Worm (Caenorhabditis elegans) whole organism, early embryonic: Measurements from ENCODE around the gene C47A10.16.

Experiments
- B0310.2 ChIP-seq: sonication (generic microtip); optimal IDR thresholded peaks from 2 replicates; lab custom pipeline; 2016; ENCODE audit warnings: mild to moderate bottlenecking, missing genetic modification characterization, missing compliant biosample characterization
- F13C5.2 ChIP-seq: sonication (generic microtip); optimal IDR thresholded peaks from 2 replicates; lab custom pipeline; 2017; ENCODE audit warnings: mild to moderate bottlenecking, missing genetic modification characterization, inconsistent platforms, missing compliant biosample characterization
- aly-1 ChIP-seq: sonication (generic microtip); optimal IDR thresholded peaks from 2 replicates; lab custom pipeline; 2016; ENCODE audit warnings: missing genetic modification characterization, missing compliant biosample characterization
- ama-1 ChIP-seq: fragments of 150-350 bp; optimal IDR thresholded peaks from 2 replicates; lab custom pipeline; 2014
- ceh-13 ChIP-seq: fragments of 200-800 bp; sonication (Bioruptor generic); optimal IDR thresholded peaks from 2 replicates; lab custom pipeline; 2018; ENCODE audit warnings: mild to moderate bottlenecking, missing genetic modification characterization, missing compliant biosample characterization
- ceh-36 ChIP-seq: sonication (generic microtip); optimal IDR thresholded peaks from 2 replicates; lab custom pipeline; 2016; ENCODE audit warnings: missing genetic modification characterization, inconsistent platforms, missing compliant biosample characterization
- ets-7 ChIP-seq: sonication (generic microtip); optimal IDR thresholded peaks from 2 replicates; lab custom pipeline; 2016; ENCODE audit warnings: missing genotype, missing genetic modification characterization, missing compliant biosample characterization
- flt-1 ChIP-seq: fragments of 200-800 bp; sonication (Bioruptor generic); IDR thresholded peaks from 2 replicates; pipeline ENCODE4 v1.3.6; 2022; ENCODE audit warnings: missing genetic modification characterization, missing compliant biosample characterization
- hmbx-1 ChIP-seq: sonication (generic microtip); optimal IDR thresholded peaks from 2 replicates; lab custom pipeline; 2016; ENCODE audit warnings: mild to moderate bottlenecking, missing genetic modification characterization, missing compliant biosample characterization
- hmg-4 ChIP-seq: fragments of 200-800 bp; sonication (Bioruptor generic); optimal IDR thresholded peaks from 2 replicates; lab custom pipeline; 2018; ENCODE audit warnings: mild to moderate bottlenecking, missing genetic modification characterization, missing compliant biosample characterization
- hnd-1 ChIP-seq: sonication (generic microtip); optimal IDR thresholded peaks from 2 replicates; lab custom pipeline; 2016; ENCODE audit warnings: missing genetic modification characterization, missing compliant biosample characterization
- pes-1 ChIP-seq: fragments of 200-800 bp; sonication (Bioruptor generic); IDR thresholded peaks from 2 replicates; pipeline ENCODE4 v1.3.6; 2022; ENCODE audit warnings: missing genetic modification reagents, missing genetic modification characterization, missing compliant biosample characterization
- scrt-1 ChIP-seq: fragments of 200-800 bp; sonication (Bioruptor generic); IDR thresholded peaks from 2 replicates; pipeline ENCODE4 v1.3.6; 2022; ENCODE audit warnings: missing genetic modification characterization, missing compliant biosample characterization
- sea-1 ChIP-seq: fragments of 200-800 bp; sonication (Bioruptor generic); conservative IDR thresholded peaks from 2 replicates; pipeline ENCODE4 v1.3.6; 2022; ENCODE audit warnings: missing genetic modification characterization, missing compliant biosample characterization
- tbx-11 ChIP-seq: fragments of 200-800 bp; sonication (Bioruptor generic); IDR thresholded peaks from 2 replicates; pipeline ENCODE4 v1.3.6; 2022; ENCODE audit warnings: missing genetic modification characterization, missing compliant biosample characterization
- tbx-37 ChIP-seq: fragments of 200-800 bp; sonication (Bioruptor generic); conservative IDR thresholded peaks from 2 replicates; pipeline ENCODE4 v1.3.6; 2022; ENCODE audit warnings: missing genetic modification reagents, missing genetic modification characterization, missing compliant biosample characterization
- tra-4 ChIP-seq: sonication (generic microtip); optimal IDR thresholded peaks from 2 replicates; lab custom pipeline; 2017; ENCODE audit warnings: missing genetic modification characterization, missing compliant biosample characterization

Gene C47A10.16

DNA sequence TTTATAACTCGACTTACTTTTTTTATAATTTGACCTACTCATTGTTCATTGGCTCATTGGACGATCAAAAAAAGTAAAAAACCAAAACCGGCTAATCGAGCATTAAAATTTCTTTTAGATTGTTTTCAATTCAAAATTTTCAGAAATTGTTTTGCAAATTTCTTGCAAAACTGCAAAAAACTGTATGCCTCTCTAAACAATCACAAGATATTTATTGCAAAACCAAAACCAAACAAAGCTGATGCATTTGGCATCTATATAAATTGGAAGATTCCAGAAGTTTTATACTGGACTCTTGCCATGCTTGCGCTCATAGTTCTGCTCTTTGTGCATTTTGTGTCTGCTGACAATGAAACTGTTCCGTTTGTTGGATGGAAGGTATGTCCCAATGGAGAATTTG, 12.6 kb upstream of the C47A10.16 start, which contains the start of gene C47A10.12:
Gene C47A10.12 (plus strand): TSS at position 301 of the 400 bp plus-strand sequence.
- TF ChIP-seq ets-7 (tag; lab: Kevin White, UChicago) (no peak), F13C5.2 (tag; lab: Kevin White, UChicago) (no peak), sea-1 (GFP tag; lab: Robert Waterston, UW) (no peak), B0310.2 (no peak), hmg-4 (no peak), scrt-1 (no peak), ama-1 (lab: Kevin White, UChicago) (no peak), flt-1 (no peak), tbx-11 (GFP tag; lab: Robert Waterston, UW) (no peak), aly-1 (tag; lab: Kevin White, UChicago) (no peak), ceh-36 (tag; lab: Kevin White, UChicago) (no peak), hnd-1 (no peak), ceh-13 (GFP tag; lab: Kevin White, UChicago) (no peak), hmbx-1 (tag; lab: Kevin White, UChicago) (no peak), pes-1 (GFP tag; lab: Robert Waterston, UW) (no peak), tra-4 (tag; lab: Kevin White, UChicago) (no peak), tbx-37 (no peak)

ce11 chrV:17777127-17777526, 12.2 kb upstream of the C47A10.16 start, which contains the start of gene ddo-1:
Gene ddo-1, minus strand, starts transcription at chrV:17777227.
- TF ChIP-seq hmbx-1 (tag; lab: Kevin White, UChicago) = no peak

DNA sequence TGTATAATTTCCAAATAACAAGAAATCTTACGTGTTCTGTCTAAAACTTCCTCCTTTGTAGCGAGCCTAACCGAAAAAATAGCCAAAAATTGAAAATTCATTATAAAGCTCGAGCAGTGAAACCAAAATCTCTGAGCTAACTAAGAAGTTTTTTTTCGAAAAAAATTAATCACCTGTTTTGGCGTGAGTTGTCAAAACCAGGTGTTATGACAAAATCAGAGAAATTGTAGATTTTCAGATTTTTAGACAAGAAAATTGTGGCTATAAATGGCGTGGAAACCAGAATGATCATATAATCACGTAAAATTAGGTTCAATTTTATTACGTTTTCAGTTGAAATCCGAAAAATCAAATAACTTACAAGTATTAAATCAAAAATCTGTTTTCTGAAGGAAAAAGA, 8.1 kb upstream of the C47A10.16 start, which contains the start of gene sre-21:
Gene sre-21 (minus strand): TSS at position 101 of the 400 bp plus-strand sequence.
- TF ChIP-seq pes-1 (GFP tag; lab: Robert Waterston, UW) (no peak), B0310.2 (no peak), tra-4 (tag; lab: Kevin White, UChicago) (no peak), sea-1 (GFP tag; lab: Robert Waterston, UW) (no peak), hnd-1 (no peak)

- TF ChIP-seq F13C5.2 (tag; lab: Kevin White, UChicago) (no peak), hnd-1 (no peak), ama-1 (lab: Kevin White, UChicago) (no peak), pes-1 (GFP tag; lab: Robert Waterston, UW) (no peak), aly-1 (tag; lab: Kevin White, UChicago) (no peak), hmg-4 (no peak), ceh-36 (tag; lab: Kevin White, UChicago) (no peak), tra-4 (tag; lab: Kevin White, UChicago) (no peak), tbx-11 (GFP tag; lab: Robert Waterston, UW) (no peak), sea-1 (GFP tag; lab: Robert Waterston, UW) (no peak), ceh-13 (GFP tag; lab: Kevin White, UChicago) (no peak), flt-1 (no peak), B0310.2 (no peak), hmbx-1 (tag; lab: Kevin White, UChicago) (no peak)
These were observed 2.8 kb upstream of the C47A10.16 start for ce11 chrV:17767768-17768167.

- TF ChIP-seq sea-1 (GFP tag; lab: Robert Waterston, UW) (no peak), tra-4 (tag; lab: Kevin White, UChicago) (no peak), tbx-11 (GFP tag; lab: Robert Waterston, UW) (no peak), ceh-13 (GFP tag; lab: Kevin White, UChicago) (no peak), ets-7 (tag; lab: Kevin White, UChicago) (no peak), ama-1 (lab: Kevin White, UChicago) (no peak), scrt-1 (no peak), hnd-1 (no peak), pes-1 (GFP tag; lab: Robert Waterston, UW) (no peak), hmbx-1 (tag; lab: Kevin White, UChicago) (no peak), hmg-4 (no peak), B0310.2 (no peak)
These were observed 2.3 kb upstream of the C47A10.16 start, which contains the start of gene srh-284 for ce11 chrV:17767249-17767648. Gene srh-284, plus strand, starts transcription at chrV:17767549.

DNA sequence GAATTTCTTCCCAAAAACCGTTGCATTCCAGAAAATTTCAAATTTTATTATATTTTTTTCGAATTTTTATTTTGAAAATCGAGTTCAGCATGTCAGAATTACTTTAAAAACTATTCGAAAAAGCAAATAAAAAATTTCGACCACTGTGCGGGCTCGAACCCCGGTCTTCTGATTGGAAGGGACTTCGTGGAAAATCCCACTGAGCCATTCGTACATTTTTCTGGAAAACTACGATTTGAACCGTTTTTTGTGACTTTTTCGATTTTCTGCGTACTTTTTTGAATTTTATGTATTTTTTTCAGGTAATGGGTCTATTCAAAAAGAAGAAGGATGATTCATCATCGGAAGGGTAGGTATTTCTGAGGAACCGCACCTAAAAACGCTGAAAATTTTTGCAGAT, 9.4 kb downstream of the C47A10.16 start, which contains the start of gene pgp-9:
Gene pgp-9 (plus strand): TSS at position 301 of the 400 bp plus-strand sequence.
- TF ChIP-seq ets-7 (tag; lab: Kevin White, UChicago) (no peak), hmg-4 (no peak), flt-1 (no peak), pes-1 (GFP tag; lab: Robert Waterston, UW) (no peak)

- no peak for TF ChIP-seq hmg-4
- TF ChIP-seq sea-1 (GFP tag; lab: Robert Waterston, UW) = no peak
- TF ChIP-seq tbx-37 = no peak
- TF ChIP-seq pes-1 (GFP tag; lab: Robert Waterston, UW) = no peak
- no peak for TF ChIP-seq hnd-1
- TF ChIP-seq scrt-1 = no peak
- TF ChIP-seq tra-4 (tag; lab: Kevin White, UChicago) = no peak
- no peak for TF ChIP-seq ceh-36 (tag; lab: Kevin White, UChicago)
- TF ChIP-seq B0310.2 = no peak
- TF ChIP-seq aly-1 (tag; lab: Kevin White, UChicago) = no peak
- TF ChIP-seq flt-1 = no peak
- TF ChIP-seq F13C5.2 (tag; lab: Kevin White, UChicago) = no peak
- no peak for TF ChIP-seq hmbx-1 (tag; lab: Kevin White, UChicago)
- TF ChIP-seq ceh-13 (GFP tag; lab: Kevin White, UChicago) = no peak
- TF ChIP-seq tbx-11 (GFP tag; lab: Robert Waterston, UW) = no peak
- TF ChIP-seq ets-7 (tag; lab: Kevin White, UChicago) = no peak
- no peak for TF ChIP-seq ama-1 (lab: Kevin White, UChicago)
These were observed 10.0 kb downstream of the C47A10.16 start for ce11 chrV:17754999-17755398.

DNA sequence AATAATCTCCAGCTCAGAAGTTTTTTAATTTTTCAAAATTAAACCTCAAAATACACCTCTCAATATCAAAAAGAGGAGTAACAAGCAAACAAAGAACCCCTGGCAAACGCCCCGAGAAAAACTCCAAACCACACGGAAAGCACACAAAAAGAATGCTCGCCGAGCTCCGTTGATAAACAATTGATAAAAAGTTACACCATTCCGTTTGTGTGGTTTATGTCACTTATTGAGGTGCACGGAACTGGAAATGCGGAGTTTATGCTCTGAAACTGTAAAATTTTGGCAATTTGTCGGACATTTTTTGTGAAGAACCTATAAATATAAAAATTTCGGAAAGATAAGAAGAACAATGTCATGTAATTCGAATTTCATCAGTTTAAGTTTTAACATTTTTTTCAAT, 12.6 kb downstream of the C47A10.16 start:
- TF ChIP-seq scrt-1 (no peak), tra-4 (tag; lab: Kevin White, UChicago) (no peak), tbx-37 (no peak), ama-1 (lab: Kevin White, UChicago) (no peak), hnd-1 (no peak), sea-1 (GFP tag; lab: Robert Waterston, UW) (no peak), hmg-4 (no peak)
